Fruit fly (Drosophila melanogaster) whole organism, adult: ENCODE measurements around the gene lawc.
A peak's percentile ranks its signal among the peaks of the same experiment; 100 is the strongest.

Experiments
- CG12768 ChIP-seq: fragments of 200-800 bp; sonication (Bioruptor generic); optimal IDR thresholded peaks from 2 replicates; lab custom pipeline; 2017; ENCODE audit warnings: missing biosample characterization, missing genetic modification characterization, mild to moderate bottlenecking, moderate library complexity, missing genetic modification reagents
- CG33017 ChIP-seq: fragments of 200-800 bp; sonication (Bioruptor generic); optimal IDR thresholded peaks from 2 replicates; lab custom pipeline; 2018; ENCODE audit warnings: missing biosample characterization, mild to moderate bottlenecking, missing genetic modification characterization, moderate library complexity
- CG7045 ChIP-seq: fragments of 200-800 bp; sonication (Bioruptor generic); optimal IDR thresholded peaks from 2 replicates; lab custom pipeline; 2017; ENCODE audit warnings: missing biosample characterization, mild to moderate bottlenecking, missing genetic modification characterization
- CG7101 ChIP-seq: fragments of 200-800 bp; sonication (Bioruptor generic); optimal IDR thresholded peaks from 2 replicates; lab custom pipeline; 2018; ENCODE audit warnings: missing biosample characterization, mild to moderate bottlenecking, missing genetic modification characterization, moderate library complexity
- Clk ChIP-seq: fragments of 200-800 bp; sonication (Bioruptor generic); optimal IDR thresholded peaks from 2 replicates; lab custom pipeline; 2017; ENCODE audit warnings: missing biosample characterization, missing genetic modification characterization
- Crg-1 ChIP-seq: fragments of 200-800 bp; sonication (Bioruptor generic); optimal IDR thresholded peaks from 2 replicates; lab custom pipeline; 2016; ENCODE audit warnings: missing biosample characterization, missing genetic modification characterization
- Hr96 ChIP-seq: fragments of 200-800 bp; sonication (Bioruptor generic); optimal IDR thresholded peaks from 2 replicates; lab custom pipeline; 2016; ENCODE audit warnings: missing biosample characterization, missing genetic modification characterization
- Mnt ChIP-seq: fragments of 200-800 bp; sonication (Bioruptor generic); optimal IDR thresholded peaks from 2 replicates; lab custom pipeline; 2016; ENCODE audit warnings: missing biosample characterization, mild to moderate bottlenecking, missing genetic modification characterization
- bab1 ChIP-seq: fragments of 200-800 bp; sonication (Bioruptor generic); optimal IDR thresholded peaks from 3 replicates; lab custom pipeline; 2019; ENCODE audit warnings: missing biosample characterization, mild to moderate bottlenecking, missing genetic modification characterization, moderate library complexity
- cic ChIP-seq: fragments of 200-800 bp; sonication (Bioruptor generic); optimal IDR thresholded peaks from 2 replicates; lab custom pipeline; 2017; ENCODE audit warnings: missing biosample characterization, mild to moderate bottlenecking, missing genetic modification characterization, moderate library complexity
- kay ChIP-seq: fragments of 200-800 bp; sonication (Bioruptor generic); peaks from one replicate; lab custom pipeline; 2016; ENCODE audit warnings: missing biosample characterization, missing genetic modification characterization, borderline replicate concordance
- pad ChIP-seq: fragments of 200-800 bp; sonication (Bioruptor generic); optimal IDR thresholded peaks from 3 replicates; lab custom pipeline; 2017; ENCODE audit warnings: missing biosample characterization, missing genetic modification characterization, mild to moderate bottlenecking, moderate library complexity, missing genetic modification reagents
- toe ChIP-seq: fragments of 200-800 bp; sonication (Bioruptor generic); optimal IDR thresholded peaks from 2 replicates; lab custom pipeline; 2016; ENCODE audit warnings: missing biosample characterization, missing genetic modification characterization

DNA sequence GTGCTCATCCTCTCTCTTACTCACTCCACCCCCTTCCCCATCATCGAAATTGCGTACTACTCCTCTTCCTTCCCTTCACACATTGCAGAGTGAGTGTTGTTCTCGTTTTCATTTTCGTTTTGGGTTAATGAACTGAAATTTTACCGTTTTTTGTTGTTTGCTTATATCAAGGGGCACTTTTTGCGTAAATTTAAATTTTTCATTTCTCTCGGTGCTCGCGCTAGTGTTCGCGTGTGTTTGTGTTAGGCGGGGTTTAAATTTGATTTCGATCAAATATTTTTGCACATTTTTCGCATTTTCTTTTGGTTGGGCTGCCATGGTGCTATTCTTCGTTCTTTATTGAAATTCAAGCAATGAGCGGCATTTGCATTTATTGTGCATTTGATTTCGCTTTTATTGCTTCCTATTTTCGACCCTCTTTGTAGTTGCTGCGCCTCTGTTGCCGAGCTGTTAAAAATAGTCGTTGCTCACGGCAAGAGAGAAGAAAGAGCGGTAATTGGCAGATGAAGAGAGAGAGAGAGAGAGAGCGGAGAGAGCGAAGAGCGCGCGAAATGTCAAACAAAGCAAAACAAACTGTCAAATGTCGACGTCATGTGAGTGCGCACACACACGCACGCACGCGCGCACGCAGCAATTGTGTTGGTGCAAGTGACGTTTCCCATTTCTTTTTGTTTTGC is 9.5 kb upstream of the lawc start:
- no peak for TF ChIP-seq Crg-1 (GFP tag; lab: Kevin White, UChicago)
- peak; percentile 88 for TF ChIP-seq bab1 (GFP tag; lab: Kevin White, UChicago)
- peak; percentile 88 for TF ChIP-seq kay (GFP tag; lab: Kevin White, UChicago)
- TF ChIP-seq CG7045 (GFP tag; lab: Kevin White, UChicago): no peak
- peak; percentile 85 for TF ChIP-seq pad
- TF ChIP-seq CG7101 (tag; lab: Kevin White, UChicago): peak; percentile 59
- no peak for TF ChIP-seq Clk (GFP tag; lab: Kevin White, UChicago)
- TF ChIP-seq Hr96: no peak
- TF ChIP-seq CG12768 (GFP tag; lab: Kevin White, UChicago): peak; percentile 64
- TF ChIP-seq cic (GFP tag; lab: Kevin White, UChicago): peak; percentile 24
- TF ChIP-seq CG33017: peak; percentile 14
- no peak for TF ChIP-seq toe (GFP tag; lab: Kevin White, UChicago)
- peak; percentile 79 for TF ChIP-seq Mnt (GFP tag; lab: Kevin White, UChicago)
